Worm (Caenorhabditis elegans): ENCODE measurements around the gene K07H8.8.

Gene K07H8.8

ce11 chrIV:8266024-8266949 lies 1.9 kb downstream of the K07H8.8 start (continued):
- TF ChIP-seq zag-1 (tag; optimal IDR thresholded peaks at IDR 0.05) (no peak), aha-1 (tag) (peak; percentile 68), saeg-2 (GFP tag; IDR thresholded peaks at IDR 0.05) (no peak), madf-9 (GFP tag; conservative IDR thresholded peaks at IDR 0.05) (0 out of 2 replicates have a peak, but pooled peaks have one; percentile 30), ceh-44 (GFP tag; IDR thresholded peaks at IDR 0.05) (no peak), fos-1 (tag; optimal IDR thresholded peaks at IDR 0.05) (no peak), snpc-1.2 (GFP tag; IDR thresholded peaks at IDR 0.05) (0 out of 2 replicates have a peak, but pooled peaks have one; percentile 12), hlh-11 (tag; optimal IDR thresholded peaks at IDR 0.05) (no peak), T26A8.4 (GFP tag; IDR thresholded peaks at IDR 0.05) (no peak), mep-1 (tag; optimal IDR thresholded peaks at IDR 0.05) (no peak), attf-4 (tag; optimal IDR thresholded peaks at IDR 0.05) (no peak), lin-38 (GFP tag; IDR thresholded peaks at IDR 0.05) (peak; percentile 43; the same call in 1 of the 2 replicates), Y75B8A.6 (GFP tag; IDR thresholded peaks at IDR 0.05) (peak; percentile 15; the same call in 1 of the 2 replicates), F37D6.2 (tag; optimal IDR thresholded peaks at IDR 0.05) (no peak), daf-19 (GFP tag; conservative IDR thresholded peaks at IDR 0.05) (no peak), hmg-1.1 (GFP tag; IDR thresholded peaks at IDR 0.05) (no peak), nhr-10 (tag; optimal IDR thresholded peaks at IDR 0.05) (no peak), zfp-3 (GFP tag; conservative IDR thresholded peaks at IDR 0.05) (peak; percentile 93), tra-1 (GFP tag; IDR thresholded peaks at IDR 0.05) (0 out of 2 replicates have a peak, but pooled peaks have one; percentile 19), dpl-1 (GFP tag; optimal IDR thresholded peaks at IDR 0.05) (no peak), lin-39 (tag; optimal IDR thresholded peaks at IDR 0.05) (no peak), arid-1 (GFP tag; conservative IDR thresholded peaks at IDR 0.05) (0 out of 2 replicates have a peak, but pooled peaks have one; percentile 25), ZK337.2 (GFP tag; IDR thresholded peaks at IDR 0.05) (no peak), lin-13 (GFP tag; optimal IDR thresholded peaks at IDR 0.05) (no peak), dmd-6 (GFP tag; IDR thresholded peaks at IDR 0.05) (peak; percentile 50), rbr-2 (tag; optimal IDR thresholded peaks at IDR 0.05) (no peak), daf-8 (GFP tag; IDR thresholded peaks at IDR 0.05) (no peak), Y5F2A.4 (GFP tag; optimal IDR thresholded peaks at IDR 0.05) (peak; percentile 12), ama-1 (optimal IDR thresholded peaks at IDR 0.05) (no peak), nhr-77 (tag; optimal IDR thresholded peaks at IDR 0.05) (no peak), unc-130 (GFP tag; optimal IDR thresholded peaks at IDR 0.05) (no peak), zfp-2 (tag; optimal IDR thresholded peaks at IDR 0.05) (no peak), T20F7.1 (GFP tag; optimal IDR thresholded peaks at IDR 0.05) (peak; percentile 43), gei-8 (GFP tag; optimal IDR thresholded peaks at IDR 0.05) (no peak), nhr-48 (tag; optimal IDR thresholded peaks at IDR 0.05) (peak; percentile 34), nhr-6 (tag; optimal IDR thresholded peaks at IDR 0.05) (no peak), nhr-76 (tag; optimal IDR thresholded peaks at IDR 0.05) (no peak), nhr-42 (GFP tag; IDR thresholded peaks at IDR 0.05) (no peak), nhr-41 (GFP tag; IDR thresholded peaks at IDR 0.05) (no peak), jun-1 (tag; optimal IDR thresholded peaks at IDR 0.05) (no peak), nhr-28 (tag; optimal IDR thresholded peaks at IDR 0.05) (no peak), dmd-8 (GFP tag; IDR thresholded peaks at IDR 0.05) (peak; percentile 68; the same call in 1 of the 2 replicates), unc-62 (GFP tag; optimal IDR thresholded peaks at IDR 0.05 in 1 of 2) (no peak), unc-62 (tag; optimal IDR thresholded peaks at IDR 0.05) (no peak), spr-3 (GFP tag; optimal IDR thresholded peaks at IDR 0.05) (no peak), hif-1 (tag; optimal IDR thresholded peaks at IDR 0.05) (no peak), set-16 (GFP tag; IDR thresholded peaks at IDR 0.05) (peak; percentile 84)
